Fruit fly (Drosophila melanogaster) Kc167 (cell line): ENCODE results near the gene sqd.

ENCODE experiments used
- Myc ChIP-seq: fragments of >200 bp; optimal IDR thresholded peaks from 2 replicates; lab custom pipeline; 2017; ENCODE audit warnings: missing external identifiers
- h ChIP-seq: fragments of >200 bp; optimal IDR thresholded peaks from 3 replicates; lab custom pipeline; 2018; ENCODE audit warnings: missing external identifiers
- ttk ChIP-seq: sonication (Bioruptor generic); optimal IDR thresholded peaks from 2 replicates; lab custom pipeline; 2017; ENCODE audit warnings: missing external identifiers

DNA sequence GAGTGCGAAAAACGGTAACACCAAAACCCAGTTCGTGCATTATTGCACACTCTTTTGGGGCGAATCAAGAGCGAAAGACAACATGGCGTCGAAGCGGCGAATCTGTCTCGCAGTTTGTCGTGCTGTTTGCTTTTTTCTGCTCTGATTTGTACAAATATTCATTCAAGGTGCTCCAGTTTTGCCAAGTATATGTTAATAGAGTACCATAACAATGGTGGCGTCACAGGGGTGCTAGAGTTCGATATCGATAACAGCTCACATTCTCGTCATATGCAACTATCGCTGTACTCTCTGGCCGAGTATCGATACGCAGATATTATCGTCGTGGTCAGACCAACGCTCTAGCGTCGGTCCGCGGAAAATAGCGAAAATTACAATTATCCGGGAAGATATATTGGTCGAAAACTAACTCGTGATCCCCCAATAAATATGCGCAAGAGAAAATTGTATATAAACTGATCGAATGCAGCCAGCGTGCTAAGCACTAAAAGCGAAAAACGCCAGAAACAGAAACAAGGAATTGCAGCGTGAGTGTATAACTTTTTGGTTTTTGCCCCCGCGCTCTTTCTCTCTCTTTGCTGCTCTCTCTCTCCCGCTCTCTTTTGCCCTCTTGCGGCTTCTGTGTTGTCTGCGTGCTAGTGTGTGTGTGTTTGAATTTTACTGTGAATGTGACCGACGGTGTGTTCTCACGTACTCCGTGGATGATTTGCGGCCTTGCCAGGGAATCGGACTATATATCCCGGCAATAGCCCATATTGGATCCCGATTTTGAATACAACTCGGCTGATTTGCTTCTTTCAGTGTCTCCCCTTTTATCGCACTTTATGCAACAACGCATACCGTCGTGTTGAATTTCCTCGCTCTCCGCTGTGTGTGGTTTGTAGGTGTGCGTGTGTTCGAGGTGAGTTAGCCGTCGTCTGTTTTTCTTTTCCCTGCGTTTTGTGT, 37.8 kb upstream of the sqd start, which contains the start of gene flfl:
- no peak for TF ChIP-seq h
- TF ChIP-seq ttk (lab: Kevin White, UChicago) = no peak
- no peak for TF ChIP-seq Myc (lab: Kevin White, UChicago)
